Fruit fly (Drosophila melanogaster): ENCODE measurements around the gene CG14422.

- TF ChIP-seq pan (optimal IDR thresholded peaks at IDR 0.05), result no peak
- TF ChIP-seq CG8478 (optimal IDR thresholded peaks at IDR 0.05), result no peak
Measured at dm6 chrX:2919742-2920141, 23.4 kb upstream of the CG14422 start, which contains the start of gene CG3588.

Measured in whole organism.